Worm (Caenorhabditis elegans) whole organism, L1 larva: ENCODE measurements around the gene F31B9.4.
A peak's percentile ranks its signal among the peaks of the same experiment; 100 is the strongest.

Experiments used
- C04F5.9 ChIP-seq: sonication (generic microtip); optimal IDR thresholded peaks from 2 replicates; lab custom pipeline; 2016; ENCODE audit warnings: missing genetic modification characterization, missing compliant biosample characterization
- C16A3.4 ChIP-seq: fragments of 150-350 bp; optimal IDR thresholded peaks from 2 replicates; lab custom pipeline; 2014; ENCODE audit warnings: missing biosample characterization, missing genetic modification characterization
- F16B12.6 ChIP-seq: fragments of 150-350 bp; optimal IDR thresholded peaks from 2 replicates; lab custom pipeline; 2014; ENCODE audit warnings: missing biosample characterization, missing genetic modification characterization
- alr-1 ChIP-seq: fragments of 200-800 bp; sonication (Bioruptor generic); optimal IDR thresholded peaks from 2 replicates; lab custom pipeline; 2018; ENCODE audit warnings: borderline replicate concordance, mild to moderate bottlenecking, missing genetic modification characterization, missing compliant biosample characterization
- aly-2 ChIP-seq: fragments of 150-350 bp; optimal IDR thresholded peaks from 2 replicates; lab custom pipeline; 2014; ENCODE audit warnings: missing biosample characterization, missing genetic modification characterization
- ama-1 ChIP-seq: fragments of 150-350 bp; optimal IDR thresholded peaks from 2 replicates; lab custom pipeline; 2014
- blmp-1 ChIP-seq: fragments of 150-350 bp; optimal IDR thresholded peaks from 2 replicates; lab custom pipeline; 2014; ENCODE audit warnings: missing biosample characterization, missing genetic modification characterization
- ceh-63 ChIP-seq: fragments of 200-800 bp; sonication (Bioruptor generic); optimal IDR thresholded peaks from 2 replicates; lab custom pipeline; 2018; ENCODE audit warnings: mild to moderate bottlenecking, missing genetic modification characterization, missing compliant biosample characterization
- ceh-8 ChIP-seq: fragments of 200-800 bp; sonication (Bioruptor generic); optimal IDR thresholded peaks from 2 replicates; lab custom pipeline; 2018; ENCODE audit warnings: mild to moderate bottlenecking, missing genetic modification characterization, moderate library complexity, missing compliant biosample characterization
- ceh-82 ChIP-seq, 3 experiments: fragments of 150-350 bp in 1 of 3; sonication (generic microtip) in 2 of 3; optimal IDR thresholded peaks; 2 replicates each; lab custom pipeline; 2014 to 2017; ENCODE audit warnings: missing biosample characterization in 3 of 3, missing genetic modification characterization in 3 of 3
- ceh-88 ChIP-seq: fragments of 200-800 bp; sonication (Bioruptor generic); IDR thresholded peaks from 2 replicates; pipeline ENCODE4 v1.3.6; 2022; ENCODE audit warnings: missing genetic modification characterization, missing compliant biosample characterization
- efl-3 ChIP-seq: fragments of 200-800 bp; sonication (Bioruptor generic); optimal IDR thresholded peaks from 2 replicates; lab custom pipeline; 2018; ENCODE audit warnings: mild to moderate bottlenecking, missing genetic modification characterization, missing compliant biosample characterization
- egl-27 ChIP-seq, 2 experiments: fragments of 150-350 bp in 1 of 2; sonication (generic microtip); optimal IDR thresholded peaks; 3 replicates each; lab custom pipeline; 2017 to 2018; ENCODE audit warnings: missing biosample characterization in 2 of 2, missing genetic modification characterization in 2 of 2, missing genetic modification reagents in 2 of 2
- elt-2 ChIP-seq: sonication (generic microtip); optimal IDR thresholded peaks from 2 replicates; lab custom pipeline; 2016; ENCODE audit warnings: missing genetic modification characterization, mild to moderate bottlenecking, inconsistent platforms, missing compliant biosample characterization, missing genetic modification reagents
- elt-3 ChIP-seq, 6 experiments: fragments of 150-350 bp in 1 of 6; sonication (generic microtip); optimal IDR thresholded peaks; 2 replicates each; lab custom pipeline; 2017 to 2018; ENCODE audit warnings: missing biosample characterization in 6 of 6, missing genetic modification characterization in 6 of 6, inconsistent platforms in 1 of 6
- fkh-10 ChIP-seq: sonication (generic microtip); optimal IDR thresholded peaks from 2 replicates; lab custom pipeline; 2017; ENCODE audit warnings: missing biosample characterization, missing genetic modification reagents, missing genetic modification characterization
- fkh-4 ChIP-seq: sonication (generic microtip); optimal IDR thresholded peaks from 2 replicates; lab custom pipeline; 2016; ENCODE audit warnings: missing compliant biosample characterization, missing genetic modification characterization, borderline replicate concordance
- fos-1 ChIP-seq: fragments of 150-350 bp; optimal IDR thresholded peaks from 2 replicates; lab custom pipeline; 2014; ENCODE audit warnings: missing biosample characterization, missing genetic modification characterization
- hlh-4 ChIP-seq: sonication (generic microtip); optimal IDR thresholded peaks from 2 replicates; lab custom pipeline; 2016; ENCODE audit warnings: mild to moderate bottlenecking, missing genetic modification characterization, missing compliant biosample characterization
- hpl-2 ChIP-seq: fragments of 150-350 bp; optimal IDR thresholded peaks from 2 replicates; lab custom pipeline; 2014; ENCODE audit warnings: missing biosample characterization, missing genetic modification reagents, missing genetic modification characterization
- irx-1 ChIP-seq: sonication (generic microtip); optimal IDR thresholded peaks from 2 replicates; lab custom pipeline; 2016; ENCODE audit warnings: missing genetic modification characterization, missing compliant biosample characterization
- jun-1 ChIP-seq: fragments of 150-350 bp; optimal IDR thresholded peaks from 2 replicates; lab custom pipeline; 2014; ENCODE audit warnings: missing biosample characterization, missing genetic modification reagents, missing genetic modification characterization
- lin-13 ChIP-seq: fragments of 150-350 bp; optimal IDR thresholded peaks from 2 replicates; lab custom pipeline; 2014; ENCODE audit warnings: missing biosample characterization, missing genetic modification reagents, missing genetic modification characterization
- lin-14 ChIP-seq: fragments of 200-800 bp; sonication (Bioruptor generic); optimal IDR thresholded peaks from 2 replicates; lab custom pipeline; 2018; ENCODE audit warnings: mild to moderate bottlenecking, missing genetic modification characterization, moderate library complexity, missing compliant biosample characterization
- lin-15B ChIP-seq: fragments of 150-350 bp; sonication (generic microtip); optimal IDR thresholded peaks from 3 replicates; lab custom pipeline; 2014; ENCODE audit warnings: missing biosample characterization, missing genetic modification characterization
- lin-35 ChIP-seq, 2 experiments: fragments of 150-350 bp; optimal IDR thresholded peaks; 2 replicates each; lab custom pipeline; 2014; ENCODE audit warnings: missing biosample characterization in 2 of 2, missing genetic modification characterization in 2 of 2, missing genetic modification reagents in 2 of 2
- mab-9 ChIP-seq: fragments of 200-800 bp; sonication (Bioruptor generic); IDR thresholded peaks from 2 replicates; pipeline ENCODE4 v1.3.6; 2022; ENCODE audit warnings: missing genetic modification reagents, missing genetic modification characterization, missing compliant biosample characterization
- mdl-1 ChIP-seq, 2 experiments: fragments of 150-350 bp; optimal IDR thresholded peaks; 2 replicates each; lab custom pipeline; 2014 to 2017; ENCODE audit warnings: missing biosample characterization in 2 of 2, missing genetic modification characterization in 2 of 2, inconsistent platforms in 1 of 2
- mef-2 ChIP-seq: fragments of 150-350 bp; optimal IDR thresholded peaks from 2 replicates; lab custom pipeline; 2014; ENCODE audit warnings: missing biosample characterization, missing genetic modification characterization
- mep-1 ChIP-seq: fragments of 150-350 bp; optimal IDR thresholded peaks from 2 replicates; lab custom pipeline; 2014; ENCODE audit warnings: missing biosample characterization, missing genetic modification characterization
- nhr-19 ChIP-seq: fragments of 200-800 bp; sonication (Bioruptor generic); conservative IDR thresholded peaks from 2 replicates; pipeline ENCODE4 v1.3.6; 2022; ENCODE audit warnings: missing genetic modification characterization, missing compliant biosample characterization
- nhr-20 ChIP-seq: sonication (generic microtip); optimal IDR thresholded peaks from 2 replicates; lab custom pipeline; 2016; ENCODE audit warnings: mild to moderate bottlenecking, missing genetic modification characterization, missing compliant biosample characterization
- nhr-237 ChIP-seq: fragments of 150-350 bp; optimal IDR thresholded peaks from 2 replicates; lab custom pipeline; 2014; ENCODE audit warnings: missing biosample characterization, missing genetic modification characterization
- nhr-47 ChIP-seq: sonication (generic microtip); optimal IDR thresholded peaks from 2 replicates; lab custom pipeline; 2016; ENCODE audit warnings: mild to moderate bottlenecking, missing genetic modification characterization, moderate library complexity, missing compliant biosample characterization
- nhr-71 ChIP-seq: sonication (generic microtip); optimal IDR thresholded peaks from 2 replicates; lab custom pipeline; 2016; ENCODE audit warnings: mild to moderate bottlenecking, missing genetic modification characterization, moderate library complexity, missing compliant biosample characterization
- nhr-84 ChIP-seq: sonication (generic microtip); optimal IDR thresholded peaks from 2 replicates; lab custom pipeline; 2017; ENCODE audit warnings: missing biosample characterization, missing genetic modification characterization
- nhr-85 ChIP-seq: sonication (generic microtip); peaks from one replicate; lab custom pipeline; 2016; ENCODE audit warnings: missing genetic modification characterization, inconsistent platforms, missing compliant biosample characterization
- nhr-90 ChIP-seq: sonication (generic microtip); optimal IDR thresholded peaks from 2 replicates; lab custom pipeline; 2016; ENCODE audit warnings: mild to moderate bottlenecking, missing genetic modification characterization, missing compliant biosample characterization; ENCODE audit not compliant: poor library complexity
- pqm-1 ChIP-seq: sonication (generic microtip); optimal IDR thresholded peaks from 3 replicates; lab custom pipeline; 2017; ENCODE audit warnings: missing biosample characterization, missing genetic modification characterization
- snpc-4 ChIP-seq: fragments of 150-350 bp; optimal IDR thresholded peaks from 2 replicates; lab custom pipeline; 2014; ENCODE audit warnings: missing biosample characterization, missing genetic modification characterization
- snu-23 ChIP-seq: sonication (generic microtip); optimal IDR thresholded peaks from 2 replicates; lab custom pipeline; 2016; ENCODE audit warnings: missing genetic modification characterization, missing compliant biosample characterization
- sox-4 ChIP-seq: sonication (generic microtip); optimal IDR thresholded peaks from 2 replicates; lab custom pipeline; 2016; ENCODE audit warnings: missing genetic modification characterization, missing compliant biosample characterization
- sptf-1 ChIP-seq: fragments of 150-350 bp; optimal IDR thresholded peaks from 2 replicates; lab custom pipeline; 2014; ENCODE audit warnings: missing biosample characterization, missing genetic modification characterization
- sup-37 ChIP-seq: fragments of 200-800 bp; sonication (Bioruptor generic); optimal IDR thresholded peaks from 2 replicates; lab custom pipeline; 2018; ENCODE audit warnings: mild to moderate bottlenecking, missing genetic modification characterization, missing compliant biosample characterization
- unc-130 ChIP-seq: fragments of 150-350 bp; optimal IDR thresholded peaks from 2 replicates; lab custom pipeline; 2017; ENCODE audit warnings: missing biosample characterization, missing genetic modification characterization, inconsistent platforms
- unc-62 ChIP-seq: fragments of 150-350 bp; optimal IDR thresholded peaks from 2 replicates; lab custom pipeline; 2014; ENCODE audit warnings: missing biosample characterization, missing genetic modification reagents, missing genetic modification characterization
- vab-15 ChIP-seq: sonication (generic microtip); optimal IDR thresholded peaks from 2 replicates; lab custom pipeline; 2017; ENCODE audit warnings: missing genotype, mild to moderate bottlenecking, missing genetic modification characterization, missing compliant biosample characterization
- zag-1 ChIP-seq: fragments of 150-350 bp; optimal IDR thresholded peaks from 2 replicates; lab custom pipeline; 2014; ENCODE audit warnings: missing biosample characterization, missing genetic modification characterization
- ztf-4 ChIP-seq: fragments of 150-350 bp; optimal IDR thresholded peaks from 2 replicates; lab custom pipeline; 2014; ENCODE audit warnings: missing biosample characterization, missing genetic modification characterization

The F31B9.4 gene

DNA sequence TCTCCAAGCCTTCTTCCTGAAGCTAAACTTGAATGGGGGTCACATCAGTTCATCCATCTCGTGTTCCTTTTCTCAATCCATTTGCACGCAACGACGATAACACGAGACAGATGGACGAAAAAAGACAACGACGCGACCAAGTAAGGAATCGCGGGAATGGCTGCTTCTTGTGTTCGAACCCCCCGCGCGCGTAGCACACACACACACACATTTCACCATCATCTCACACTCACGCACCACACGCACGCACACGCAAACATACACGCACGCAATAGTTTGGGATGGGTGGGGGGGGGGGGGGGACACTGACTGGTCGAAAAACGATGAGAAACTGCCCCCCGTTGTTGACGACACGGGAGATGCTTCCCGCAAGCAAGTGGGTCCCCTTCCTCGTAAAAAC, 40.0 kb downstream of the F31B9.4 start:
- peak; percentile 61 for TF ChIP-seq nhr-85 (tag; lab: Kevin White, UChicago)
- no peak for TF ChIP-seq zag-1 (tag; lab: Kevin White, UChicago)
- no peak for TF ChIP-seq ceh-82 (tag; optimal IDR thresholded peaks at IDR 0.05; lab: Kevin White, UChicago)
- TF ChIP-seq ceh-88, result no peak
- no peak for TF ChIP-seq F16B12.6 (tag; lab: Kevin White, UChicago)
- TF ChIP-seq vab-15, result no peak
- TF ChIP-seq ztf-4, result no peak
- peak; percentile 38 for TF ChIP-seq lin-14 (GFP tag; lab: Kevin White, UChicago)
- TF ChIP-seq, all 84 proteins: peak for 2

ce11 chrX:15869589-15869988, 47.3 kb downstream of the F31B9.4 start:
- TF ChIP-seq mdl-1 (tag; optimal IDR thresholded peaks at IDR 0.05; lab: Kevin White, UChicago) (no peak), blmp-1 (tag; lab: Kevin White, UChicago) (peak; percentile 12)

DNA sequence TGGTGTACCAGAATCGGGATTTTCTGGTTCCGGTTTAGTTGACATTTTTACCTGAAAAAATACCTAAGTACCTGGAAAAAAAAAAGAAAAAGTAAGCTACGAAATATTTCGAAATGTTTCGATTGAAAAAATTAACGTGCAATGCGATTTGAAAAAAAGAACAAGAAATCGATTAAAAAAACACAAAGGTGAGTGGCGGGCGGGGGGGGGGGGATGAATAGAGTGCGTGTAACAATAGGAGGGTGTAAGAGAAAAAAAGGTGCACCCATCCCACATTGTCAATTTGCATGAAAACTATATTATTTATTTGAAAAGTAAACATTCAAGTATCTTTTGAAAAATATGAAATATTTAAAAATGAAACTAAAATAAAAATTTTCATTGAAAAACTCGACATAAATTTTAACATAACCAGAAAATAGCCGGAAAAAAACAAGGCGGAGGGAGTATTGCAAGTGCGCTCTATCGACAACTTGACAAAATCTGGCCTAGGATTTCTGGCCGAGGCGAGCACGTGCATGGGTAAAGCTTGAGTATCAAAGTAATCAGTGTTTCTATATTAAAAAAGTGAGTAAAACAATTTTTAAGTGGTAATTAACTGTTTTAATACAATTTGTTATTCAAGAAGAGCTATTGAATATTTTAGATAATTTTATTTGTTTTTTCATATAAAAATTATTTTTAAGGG, 50.9 kb downstream of the F31B9.4 start, which contains the start of the genes csb-1 and F53H4.4:
Gene csb-1 (minus strand): TSS at position 51 of the 688 bp plus-strand sequence.
Gene F53H4.4 (plus strand): TSS at position 520 of the 688 bp plus-strand sequence.
- TF ChIP-seq aly-2 (tag; lab: Kevin White, UChicago), result no peak
- TF ChIP-seq unc-130 (tag; lab: Kevin White, UChicago), result peak; percentile 78
- TF ChIP-seq fkh-10, result peak; percentile 38
- no peak for TF ChIP-seq hpl-2
- no peak for TF ChIP-seq jun-1
- TF ChIP-seq unc-62 (GFP tag; lab: Kevin White, UChicago), result no peak
- TF ChIP-seq F16B12.6 (tag; lab: Kevin White, UChicago), result peak; percentile 17
- TF ChIP-seq pqm-1 (tag; lab: Kevin White, UChicago), result no peak
- no peak for TF ChIP-seq C04F5.9
- peak; percentile 84 for TF ChIP-seq mep-1 (tag; lab: Kevin White, UChicago)
- peak; percentile 84 for TF ChIP-seq C16A3.4 (tag; lab: Kevin White, UChicago)
- TF ChIP-seq elt-2 (tag; lab: Kevin White, UChicago), result peak; percentile 21
- TF ChIP-seq irx-1 (tag; lab: Kevin White, UChicago), result peak; percentile 46
- TF ChIP-seq ama-1 (lab: Kevin White, UChicago), result no peak
- no peak for TF ChIP-seq fos-1 (tag; lab: Kevin White, UChicago)
- TF ChIP-seq lin-13 (GFP tag; lab: Kevin White, UChicago), result peak; percentile 56
- no peak for TF ChIP-seq mab-9
- TF ChIP-seq ceh-82 (tag; optimal IDR thresholded peaks at IDR 0.05; lab: Kevin White, UChicago), result peak in 2 of 3 experiments; percentile 30 to 62
- peak; percentile 77 for TF ChIP-seq nhr-90
- TF ChIP-seq nhr-84 (tag; lab: Kevin White, UChicago), result no peak
- no peak for TF ChIP-seq ceh-8 (GFP tag; lab: Kevin White, UChicago)
- peak; percentile 26 to 97 for TF ChIP-seq mdl-1 (tag; optimal IDR thresholded peaks at IDR 0.05; lab: Kevin White, UChicago)
- TF ChIP-seq ceh-63, result no peak
- peak; percentile 78 for TF ChIP-seq snu-23 (GFP tag; lab: Kevin White, UChicago)
- no peak for TF ChIP-seq nhr-237 (tag; lab: Kevin White, UChicago)
- peak; percentile 47 for TF ChIP-seq snpc-4 (tag; lab: Kevin White, UChicago)
- TF ChIP-seq hlh-4, result no peak
- peak; percentile 80 for TF ChIP-seq nhr-20 (tag; lab: Kevin White, UChicago)
- no peak for TF ChIP-seq sup-37 (GFP tag; lab: Kevin White, UChicago)
- TF ChIP-seq nhr-19, result peak; percentile 71
- TF ChIP-seq efl-3, result no peak
- no peak for TF ChIP-seq egl-27 (tag; optimal IDR thresholded peaks at IDR 0.05; lab: Kevin White, UChicago)
- TF ChIP-seq mef-2 (tag; lab: Kevin White, UChicago), result no peak
- TF ChIP-seq sox-4, result peak; percentile 48
- TF ChIP-seq nhr-47, result peak; percentile 79
- TF ChIP-seq nhr-71 (tag; lab: Kevin White, UChicago), result peak; percentile 86
- peak; percentile 66 to 76 for TF ChIP-seq lin-35 (GFP tag; optimal IDR thresholded peaks at IDR 0.05; lab: Kevin White, UChicago)
- TF ChIP-seq sptf-1, result no peak
- TF ChIP-seq alr-1, result no peak
- peak in 1 of 6 experiments; percentile 49 for TF ChIP-seq elt-3 (tag; optimal IDR thresholded peaks at IDR 0.05; lab: Kevin White, UChicago)
- TF ChIP-seq fkh-4 (tag; lab: Kevin White, UChicago), result peak; percentile 15
- peak; percentile 79 for TF ChIP-seq lin-15B (tag; lab: Kevin White, UChicago)
